Worm (Caenorhabditis elegans) whole organism, L4 larva: ENCODE results near the gene sdz-10.

Experiments
- F10B5.3 ChIP-seq: sonication (generic microtip); optimal IDR thresholded peaks from 2 replicates; lab custom pipeline; 2016; ENCODE audit warnings: mild to moderate bottlenecking, missing genetic modification characterization, missing compliant biosample characterization
- F37D6.2 ChIP-seq: sonication (generic microtip); optimal IDR thresholded peaks from 2 replicates; lab custom pipeline; 2016; ENCODE audit warnings: mild to moderate bottlenecking, missing genetic modification characterization, missing compliant biosample characterization
- F49E8.2 ChIP-seq: sonication (generic microtip); optimal IDR thresholded peaks from 2 replicates; lab custom pipeline; 2016; ENCODE audit warnings: missing compliant biosample characterization, mild to moderate bottlenecking, missing genetic modification characterization, borderline replicate concordance
- R02D3.7 ChIP-seq: fragments of 150-350 bp; sonication (generic microtip); optimal IDR thresholded peaks from 3 replicates; lab custom pipeline; 2014; ENCODE audit warnings: missing biosample characterization, missing genetic modification characterization
- Y105C5A.15 ChIP-seq: fragments of 200-800 bp; sonication (Bioruptor generic); IDR thresholded peaks from 2 replicates; pipeline ENCODE4 v1.3.6; 2022; ENCODE audit warnings: missing genetic modification characterization, missing compliant biosample characterization
- Y5F2A.4 ChIP-seq: fragments of 200-800 bp; sonication (Bioruptor generic); optimal IDR thresholded peaks from 2 replicates; lab custom pipeline; 2018; ENCODE audit warnings: mild to moderate bottlenecking, missing genetic modification characterization, missing compliant biosample characterization
- Y75B8A.6 ChIP-seq: fragments of 200-800 bp; sonication (Bioruptor generic); IDR thresholded peaks from 2 replicates; pipeline ENCODE4 v1.3.6; 2022; ENCODE audit warnings: missing genetic modification reagents, missing genetic modification characterization, missing compliant biosample characterization
- ZK337.2 ChIP-seq: fragments of 200-800 bp; sonication (Bioruptor generic); IDR thresholded peaks from 2 replicates; pipeline ENCODE4 v1.3.6; 2022; ENCODE audit warnings: missing genetic modification reagents, missing genetic modification characterization, missing compliant biosample characterization
- ama-1 ChIP-seq: fragments of 150-350 bp; optimal IDR thresholded peaks from 2 replicates; lab custom pipeline; 2014; ENCODE audit warnings: inconsistent platforms, mixed read lengths
- ceh-28 ChIP-seq: fragments of 150-350 bp; optimal IDR thresholded peaks from 2 replicates; lab custom pipeline; 2014; ENCODE audit warnings: missing biosample characterization, missing genetic modification reagents, missing genetic modification characterization
- ceh-32 ChIP-seq: sonication (generic microtip); optimal IDR thresholded peaks from 2 replicates; lab custom pipeline; 2016; ENCODE audit warnings: mild to moderate bottlenecking, missing genetic modification characterization, missing compliant biosample characterization; ENCODE audit not compliant: poor library complexity
- ces-1 ChIP-seq: fragments of 150-350 bp; sonication (generic microtip); optimal IDR thresholded peaks from 4 replicates; lab custom pipeline; 2014; ENCODE audit warnings: missing biosample characterization, missing genetic modification reagents, missing genetic modification characterization
- cey-2 ChIP-seq: sonication (generic microtip); optimal IDR thresholded peaks from 3 replicates; lab custom pipeline; 2017; ENCODE audit warnings: missing genetic modification characterization, mild to moderate bottlenecking, missing compliant biosample characterization, antibody characterized with exemption, borderline replicate concordance; ENCODE audit not compliant: insufficient read depth
- dmd-8 ChIP-seq: fragments of 200-800 bp; sonication (Bioruptor generic); IDR thresholded peaks from 2 replicates; pipeline ENCODE4 v1.3.6; 2022; ENCODE audit warnings: missing genetic modification characterization, missing compliant biosample characterization
- dve-1 ChIP-seq: sonication (generic microtip); optimal IDR thresholded peaks from 2 replicates; lab custom pipeline; 2017; ENCODE audit warnings: antibody characterized with exemption, mild to moderate bottlenecking, missing genetic modification characterization, missing compliant biosample characterization; ENCODE audit not compliant: insufficient read depth
- egl-27 ChIP-seq: sonication (generic microtip); optimal IDR thresholded peaks from 3 replicates; lab custom pipeline; 2017; ENCODE audit warnings: missing biosample characterization, missing genetic modification reagents, missing genetic modification characterization
- fkh-10 ChIP-seq: fragments of 150-350 bp; optimal IDR thresholded peaks from 2 replicates; lab custom pipeline; 2014; ENCODE audit warnings: missing biosample characterization, missing genetic modification reagents, missing genetic modification characterization
- fos-1 ChIP-seq: fragments of 150-350 bp; optimal IDR thresholded peaks from 2 replicates; lab custom pipeline; 2014; ENCODE audit warnings: missing biosample characterization, missing genetic modification characterization
- hlh-30 ChIP-seq: sonication (generic microtip); optimal IDR thresholded peaks from 2 replicates; lab custom pipeline; 2017; ENCODE audit warnings: antibody characterized with exemption, mild to moderate bottlenecking, missing genetic modification characterization, missing compliant biosample characterization; ENCODE audit not compliant: insufficient read depth
- hmg-1.1 ChIP-seq: fragments of 200-800 bp; sonication (Bioruptor generic); IDR thresholded peaks from 2 replicates; pipeline ENCODE4 v1.3.6; 2022; ENCODE audit warnings: missing genetic modification reagents, missing genetic modification characterization, missing compliant biosample characterization
- lin-1 ChIP-seq: fragments of 200-800 bp; sonication (Bioruptor generic); IDR thresholded peaks from 2 replicates; pipeline ENCODE4 v1.3.6; 2022; ENCODE audit warnings: missing genetic modification reagents, missing genetic modification characterization, missing compliant biosample characterization
- lin-13 ChIP-seq: fragments of 150-350 bp; optimal IDR thresholded peaks from 2 replicates; lab custom pipeline; 2014; ENCODE audit warnings: missing biosample characterization, missing genetic modification reagents, missing genetic modification characterization
- lin-15B ChIP-seq: fragments of 150-350 bp; sonication (generic microtip); optimal IDR thresholded peaks from 3 replicates; lab custom pipeline; 2014; ENCODE audit warnings: missing biosample characterization, missing genetic modification characterization
- lin-38 ChIP-seq: fragments of 200-800 bp; sonication (Bioruptor generic); IDR thresholded peaks from 2 replicates; pipeline ENCODE4 v1.3.6; 2022; ENCODE audit warnings: missing genetic modification reagents, missing genetic modification characterization, missing compliant biosample characterization
- lsy-2 ChIP-seq, 2 experiments: fragments of 150-350 bp in 1 of 2; sonication (generic microtip) in 1 of 2; optimal IDR thresholded peaks; 2 replicates each; lab custom pipeline; 2014 to 2017; ENCODE audit warnings: missing biosample characterization in 2 of 2, missing genetic modification characterization in 2 of 2
- madf-9 ChIP-seq: fragments of 200-800 bp; sonication (Bioruptor generic); conservative IDR thresholded peaks from 2 replicates; pipeline ENCODE4 v1.3.6; 2022; ENCODE audit warnings: missing genetic modification reagents, missing genetic modification characterization, missing compliant biosample characterization
- mes-2 ChIP-seq: sonication (generic microtip); optimal IDR thresholded peaks from 2 replicates; lab custom pipeline; 2016; ENCODE audit warnings: missing genotype, mild to moderate bottlenecking, missing genetic modification characterization, missing compliant biosample characterization; ENCODE audit not compliant: poor library complexity, severe bottlenecking
- mxl-3 ChIP-seq: fragments of 200-800 bp; sonication (Bioruptor generic); optimal IDR thresholded peaks from 2 replicates; lab custom pipeline; 2018; ENCODE audit warnings: mild to moderate bottlenecking, missing genetic modification characterization, missing compliant biosample characterization
- nhr-11 ChIP-seq: fragments of 150-350 bp; optimal IDR thresholded peaks from 2 replicates; lab custom pipeline; 2014; ENCODE audit warnings: missing biosample characterization, missing genetic modification characterization
- nhr-111 ChIP-seq: fragments of 200-800 bp; sonication (Bioruptor generic); optimal IDR thresholded peaks from 2 replicates; lab custom pipeline; 2018; ENCODE audit warnings: mild to moderate bottlenecking, missing genetic modification characterization, missing compliant biosample characterization
- nhr-237 ChIP-seq: sonication (generic microtip); optimal IDR thresholded peaks from 2 replicates; lab custom pipeline; 2017; ENCODE audit warnings: missing biosample characterization, missing genetic modification characterization
- nhr-48 ChIP-seq: sonication (generic microtip); optimal IDR thresholded peaks from 2 replicates; lab custom pipeline; 2016; ENCODE audit warnings: mild to moderate bottlenecking, missing genetic modification characterization, missing compliant biosample characterization
- pha-4 ChIP-seq, 2 experiments: fragments of 150-350 bp in 1 of 2; fragments of 200-800 bp in 1 of 2; sonication (Bioruptor generic) in 1 of 2; IDR thresholded peaks in 1 of 2; optimal IDR thresholded peaks in 1 of 2; 2 replicates each; pipeline versions ENCODE4 v1.3.6 to Lab custom; 2014 to 2022; ENCODE audit warnings: missing genetic modification characterization in 2 of 2, missing genetic modification reagents in 2 of 2, missing biosample characterization in 1 of 2, missing compliant biosample characterization in 1 of 2
- php-3 ChIP-seq: fragments of 200-800 bp; sonication (Bioruptor generic); IDR thresholded peaks from 2 replicates; pipeline ENCODE4 v1.3.6; 2022; ENCODE audit warnings: missing genetic modification reagents, missing genetic modification characterization, missing compliant biosample characterization
- rbr-2 ChIP-seq: sonication (generic microtip); optimal IDR thresholded peaks from 2 replicates; lab custom pipeline; 2016; ENCODE audit warnings: missing genotype, missing genetic modification characterization, missing compliant biosample characterization
- sdz-12 ChIP-seq: fragments of 200-800 bp; sonication (Bioruptor generic); optimal IDR thresholded peaks from 2 replicates; lab custom pipeline; 2018; ENCODE audit warnings: mild to moderate bottlenecking, missing genetic modification characterization, missing compliant biosample characterization
- set-16 ChIP-seq: fragments of 200-800 bp; sonication (Bioruptor generic); IDR thresholded peaks from 2 replicates; pipeline ENCODE4 v1.3.6; 2022; ENCODE audit warnings: missing genetic modification reagents, missing genetic modification characterization, missing compliant biosample characterization
- skn-1 ChIP-seq: fragments of 150-350 bp; optimal IDR thresholded peaks from 2 replicates; lab custom pipeline; 2014; ENCODE audit warnings: missing biosample characterization, missing genetic modification characterization
- snpc-1.2 ChIP-seq: fragments of 200-800 bp; sonication (Bioruptor generic); IDR thresholded peaks from 2 replicates; pipeline ENCODE4 v1.3.6; 2022; ENCODE audit warnings: missing genetic modification reagents, missing genetic modification characterization, missing compliant biosample characterization
- unc-130 ChIP-seq: sonication (generic microtip); optimal IDR thresholded peaks from 2 replicates; lab custom pipeline; 2016; ENCODE audit warnings: missing genetic modification reagents, missing genetic modification characterization, missing compliant biosample characterization
- unc-62 ChIP-seq, 3 experiments: fragments of 150-350 bp in 1 of 3; sonication (generic microtip); optimal IDR thresholded peaks in 2 of 3; peaks in 1 of 3; 1 replicate in 1 of 3; 2 replicates in 2 of 3; lab custom pipeline; 2014 to 2017; ENCODE audit warnings: missing biosample characterization in 3 of 3, missing genetic modification characterization in 3 of 3, missing genetic modification reagents in 3 of 3, missing genotype in 1 of 3
- vab-7 ChIP-seq: fragments of 200-800 bp; sonication (Bioruptor generic); IDR thresholded peaks from 2 replicates; pipeline ENCODE4 v1.3.6; 2022; ENCODE audit warnings: missing genetic modification reagents, missing genetic modification characterization, missing compliant biosample characterization
- zag-1 ChIP-seq: fragments of 150-350 bp; optimal IDR thresholded peaks from 2 replicates; lab custom pipeline; 2014; ENCODE audit warnings: missing biosample characterization, missing genetic modification characterization
- zfp-2 ChIP-seq: sonication (generic microtip); optimal IDR thresholded peaks from 2 replicates; lab custom pipeline; 2016; ENCODE audit warnings: mild to moderate bottlenecking, missing genetic modification characterization, missing compliant biosample characterization
- zfp-3 ChIP-seq: fragments of 200-800 bp; sonication (Bioruptor generic); conservative IDR thresholded peaks from 2 replicates; pipeline ENCODE4 v1.3.6; 2022; ENCODE audit warnings: missing genetic modification reagents, missing genetic modification characterization, missing compliant biosample characterization
- zip-11 ChIP-seq: fragments of 200-800 bp; sonication (Bioruptor generic); IDR thresholded peaks from 2 replicates; pipeline ENCODE4 v1.3.6; 2022; ENCODE audit warnings: missing genetic modification characterization, missing compliant biosample characterization
- ztf-11 ChIP-seq: fragments of 150-350 bp; optimal IDR thresholded peaks from 2 replicates; lab custom pipeline; 2014; ENCODE audit warnings: missing biosample characterization, missing genetic modification characterization

Gene sdz-10

DNA sequence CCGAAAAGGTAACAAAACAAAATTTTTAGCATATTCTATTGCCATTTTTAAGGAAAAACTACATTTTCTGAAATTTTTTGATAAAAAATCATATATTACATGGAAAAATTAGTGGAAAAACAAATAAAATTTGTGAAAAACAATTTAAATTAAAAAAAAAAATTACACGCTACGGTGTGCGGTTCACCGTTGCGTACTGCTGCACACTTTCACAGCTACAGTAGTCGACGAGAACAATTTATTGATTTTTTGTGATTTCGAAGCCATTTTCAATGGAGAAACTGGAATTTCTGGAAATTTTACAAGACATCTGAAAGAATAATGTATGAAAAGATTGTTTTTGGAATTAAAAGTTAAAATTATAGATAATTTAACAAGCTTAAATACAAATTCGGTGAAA, 43.0 kb upstream of the sdz-10 start:
- TF ChIP-seq lin-1 (GFP tag; lab: Robert Waterston, UW), result no peak
- no peak for TF ChIP-seq ZK337.2 (GFP tag; lab: Robert Waterston, UW)
- no peak for TF ChIP-seq Y5F2A.4 (GFP tag; lab: Kevin White, UChicago)
- no peak for TF ChIP-seq fos-1 (tag; lab: Kevin White, UChicago)
- TF ChIP-seq skn-1 (tag; lab: Kevin White, UChicago), result no peak
- TF ChIP-seq ama-1, result no peak

- no peak for TF ChIP-seq lsy-2 (tag; optimal IDR thresholded peaks at IDR 0.05; lab: Kevin White, UChicago)
- TF ChIP-seq pha-4 (GFP tag; IDR thresholded peaks at IDR 0.05; lab: Robert Waterston, UW), result no peak
- no peak for TF ChIP-seq pha-4 (tag; optimal IDR thresholded peaks at IDR 0.05; lab: Kevin White, UChicago)
- TF ChIP-seq fkh-10, result no peak
- TF ChIP-seq Y75B8A.6, result no peak
- no peak for TF ChIP-seq lin-15B (tag; lab: Kevin White, UChicago)
- no peak for TF ChIP-seq set-16 (GFP tag; lab: Robert Waterston, UW)
- TF ChIP-seq mes-2 (tag; lab: Kevin White, UChicago), result no peak
- TF ChIP-seq Y5F2A.4 (GFP tag; lab: Kevin White, UChicago), result no peak
- TF ChIP-seq mxl-3 (GFP tag; lab: Kevin White, UChicago), result no peak
- no peak for TF ChIP-seq dmd-8 (GFP tag; lab: Robert Waterston, UW)
- TF ChIP-seq zfp-2 (tag; lab: Kevin White, UChicago), result no peak
- peak; percentile 26 for TF ChIP-seq dve-1
- TF ChIP-seq sdz-12, result no peak
- TF ChIP-seq F49E8.2 (tag; lab: Kevin White, UChicago), result no peak
- TF ChIP-seq snpc-1.2, result no peak
- no peak for TF ChIP-seq madf-9 (GFP tag; lab: Robert Waterston, UW)
- TF ChIP-seq nhr-11 (tag; lab: Kevin White, UChicago), result peak; percentile 38
- TF ChIP-seq zag-1 (tag; lab: Kevin White, UChicago), result no peak
- no peak for TF ChIP-seq zip-11
- no peak for TF ChIP-seq F10B5.3 (tag; lab: Kevin White, UChicago)
- TF ChIP-seq unc-62 (GFP tag; optimal IDR thresholded peaks at IDR 0.05 in 1 of 2; lab: Kevin White, UChicago), result no peak
- no peak for TF ChIP-seq unc-62 (tag; optimal IDR thresholded peaks at IDR 0.05; lab: Kevin White, UChicago)
- TF ChIP-seq vab-7 (GFP tag; lab: Robert Waterston, UW), result no peak
- TF ChIP-seq ces-1 (GFP tag; lab: Kevin White, UChicago), result no peak
- TF ChIP-seq nhr-111, result no peak
- TF ChIP-seq F37D6.2 (tag; lab: Kevin White, UChicago), result no peak
- no peak for TF ChIP-seq cey-2 (tag; lab: Kevin White, UChicago)
- no peak for TF ChIP-seq lin-13 (GFP tag; lab: Kevin White, UChicago)
- TF ChIP-seq egl-27 (tag; lab: Kevin White, UChicago), result no peak
- no peak for TF ChIP-seq unc-130 (GFP tag; lab: Kevin White, UChicago)
- no peak for TF ChIP-seq R02D3.7
- TF ChIP-seq zfp-3 (GFP tag; lab: Robert Waterston, UW), result no peak
- no peak for TF ChIP-seq ztf-11
- TF ChIP-seq hmg-1.1 (GFP tag; lab: Robert Waterston, UW), result 0 out of 2 replicates have a peak, but pooled peaks have one; percentile 23
- no peak for TF ChIP-seq ceh-32 (tag; lab: Kevin White, UChicago)
- peak; percentile 75 for TF ChIP-seq hlh-30 (tag; lab: Kevin White, UChicago)
- no peak for TF ChIP-seq ama-1
- TF ChIP-seq nhr-237 (tag; lab: Kevin White, UChicago), result no peak
- no peak for TF ChIP-seq ceh-28
- TF ChIP-seq lin-38 (GFP tag; lab: Robert Waterston, UW), result no peak
- no peak for TF ChIP-seq lin-1 (GFP tag; lab: Robert Waterston, UW)
- TF ChIP-seq rbr-2 (tag; lab: Kevin White, UChicago), result no peak
- TF ChIP-seq nhr-48 (tag; lab: Kevin White, UChicago), result no peak
- no peak for TF ChIP-seq Y105C5A.15
- TF ChIP-seq php-3 (GFP tag; lab: Robert Waterston, UW), result no peak
Observed at ce11 chrII:2807674-2808206, 35.7 kb upstream of the sdz-10 start, which contains the start of gene K12H6.12. Gene K12H6.12, plus strand, starts transcription at chrII:2808156.
